Worm (Caenorhabditis elegans): Measurements from ENCODE around the gene C07G1.15.

DNA sequence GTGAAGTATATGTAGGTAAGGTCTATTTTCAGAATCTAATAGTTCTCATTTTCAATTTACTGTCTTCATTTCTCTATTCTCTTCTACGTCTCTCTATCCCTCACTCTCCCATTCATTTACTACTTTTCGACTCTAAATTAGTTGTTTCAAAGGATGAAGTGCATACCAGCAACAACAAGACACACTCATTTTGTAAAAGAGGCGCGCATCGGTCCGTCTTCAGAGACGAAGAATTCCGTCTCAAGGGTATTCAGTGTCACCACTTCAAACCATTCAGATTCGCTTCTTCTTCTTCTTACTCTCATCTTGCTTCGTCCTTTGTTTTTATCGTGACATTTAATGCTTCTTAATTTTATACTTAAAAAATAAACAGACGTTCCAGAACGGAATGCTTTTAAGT, 1.6 kb downstream of the C07G1.15 start:
- no peak for TF ChIP-seq nhr-76 (tag; optimal IDR thresholded peaks at IDR 0.05)
- no peak for TF ChIP-seq ama-1 (optimal IDR thresholded peaks at IDR 0.05)
- no peak for TF ChIP-seq madf-5 (GFP tag; IDR thresholded peaks at IDR 0.05)
- TF ChIP-seq daf-12 (tag; optimal IDR thresholded peaks at IDR 0.05) = no peak
- no peak for TF ChIP-seq egl-27 (tag; optimal IDR thresholded peaks at IDR 0.05)
- no peak for TF ChIP-seq snpc-1.2 (GFP tag; IDR thresholded peaks at IDR 0.05)
- no peak for TF ChIP-seq nhr-11 (tag; optimal IDR thresholded peaks at IDR 0.05)
- TF ChIP-seq ceh-20 (GFP tag; IDR thresholded peaks at IDR 0.05) = no peak
- TF ChIP-seq R02D3.7 (tag; optimal IDR thresholded peaks at IDR 0.05) = no peak
- TF ChIP-seq hlh-11 (tag; optimal IDR thresholded peaks at IDR 0.05) = no peak
- TF ChIP-seq fos-1 (tag; optimal IDR thresholded peaks at IDR 0.05) = no peak
- TF ChIP-seq unc-39 (tag; optimal IDR thresholded peaks at IDR 0.05) = no peak
- no peak for TF ChIP-seq nhr-6 (tag; optimal IDR thresholded peaks at IDR 0.05)
- no peak for TF ChIP-seq fkh-10 (GFP tag; optimal IDR thresholded peaks at IDR 0.05)

Measured in whole organism, L4 larva.